Fruit fly (Drosophila melanogaster): Measurements from ENCODE around the gene CG7378.

DNA sequence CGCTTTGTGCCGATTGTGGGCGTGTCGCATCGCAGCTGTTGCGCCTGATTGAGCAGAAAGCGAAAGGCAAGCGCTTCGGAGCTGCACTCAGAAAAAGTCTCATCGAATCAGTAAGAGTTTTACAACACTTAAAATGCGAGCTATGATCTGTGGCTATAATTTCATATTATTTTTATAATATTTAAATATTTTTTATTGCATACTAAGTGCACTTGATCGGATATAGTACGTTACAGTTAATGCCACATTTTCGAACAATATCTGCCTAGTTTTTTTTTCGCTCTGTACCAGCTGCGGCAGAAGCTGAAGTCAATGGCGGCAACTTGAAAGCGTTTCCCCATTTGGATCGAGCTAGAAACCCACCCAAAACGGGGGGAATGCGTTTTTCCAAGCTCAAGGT lies 2.6 kb downstream of the CG7378 start:
- no peak for TF ChIP-seq Myc (optimal IDR thresholded peaks at IDR 0.05)
- TF ChIP-seq h (optimal IDR thresholded peaks at IDR 0.05): no peak
- no peak for TF ChIP-seq psq (optimal IDR thresholded peaks at IDR 0.05)
